Worm (Caenorhabditis elegans) whole organism, L1 larva: ENCODE data around the gene srh-218.

Experiments used
- F16B12.6 ChIP-seq: fragments of 150-350 bp; optimal IDR thresholded peaks from 2 replicates; lab custom pipeline; 2014; ENCODE audit warnings: missing biosample characterization, missing genetic modification characterization
- blmp-1 ChIP-seq: fragments of 150-350 bp; optimal IDR thresholded peaks from 2 replicates; lab custom pipeline; 2014; ENCODE audit warnings: missing biosample characterization, missing genetic modification characterization
- ceh-63 ChIP-seq: fragments of 200-800 bp; sonication (Bioruptor generic); optimal IDR thresholded peaks from 2 replicates; lab custom pipeline; 2018; ENCODE audit warnings: mild to moderate bottlenecking, missing genetic modification characterization, missing compliant biosample characterization
- egl-27 ChIP-seq, 2 experiments: fragments of 150-350 bp in 1 of 2; sonication (generic microtip); optimal IDR thresholded peaks; 3 replicates each; lab custom pipeline; 2017 to 2018; ENCODE audit warnings: missing biosample characterization in 2 of 2, missing genetic modification characterization in 2 of 2, missing genetic modification reagents in 2 of 2
- elt-3 ChIP-seq, 6 experiments: fragments of 150-350 bp in 1 of 6; sonication (generic microtip); optimal IDR thresholded peaks; 2 replicates each; lab custom pipeline; 2017 to 2018; ENCODE audit warnings: missing biosample characterization in 6 of 6, missing genetic modification characterization in 6 of 6, inconsistent platforms in 1 of 6
- jun-1 ChIP-seq: fragments of 150-350 bp; optimal IDR thresholded peaks from 2 replicates; lab custom pipeline; 2014; ENCODE audit warnings: missing biosample characterization, missing genetic modification reagents, missing genetic modification characterization
- lin-15B ChIP-seq: fragments of 150-350 bp; sonication (generic microtip); optimal IDR thresholded peaks from 3 replicates; lab custom pipeline; 2014; ENCODE audit warnings: missing biosample characterization, missing genetic modification characterization
- nhr-11 ChIP-seq: fragments of 150-350 bp; optimal IDR thresholded peaks from 2 replicates; lab custom pipeline; 2014; ENCODE audit warnings: missing biosample characterization, missing genetic modification characterization
- nhr-237 ChIP-seq: fragments of 150-350 bp; optimal IDR thresholded peaks from 2 replicates; lab custom pipeline; 2014; ENCODE audit warnings: missing biosample characterization, missing genetic modification characterization
- nhr-77 ChIP-seq: fragments of 150-350 bp; optimal IDR thresholded peaks from 2 replicates; lab custom pipeline; 2014; ENCODE audit warnings: missing biosample characterization, missing genetic modification characterization
- snpc-4 ChIP-seq: fragments of 150-350 bp; optimal IDR thresholded peaks from 2 replicates; lab custom pipeline; 2014; ENCODE audit warnings: missing biosample characterization, missing genetic modification characterization

ce11 chrV:15448865-15449264 is 44.9 kb upstream of the srh-218 start, which contains the start of gene T26H5.14:
- TF ChIP-seq elt-3 (tag; optimal IDR thresholded peaks at IDR 0.05; lab: Kevin White, UChicago) (no peak), jun-1 (tag; lab: Kevin White, UChicago) (no peak), snpc-4 (tag; lab: Kevin White, UChicago) (no peak), ceh-63 (GFP tag; lab: Kevin White, UChicago) (no peak), nhr-11 (no peak), lin-15B (no peak), blmp-1 (tag; lab: Kevin White, UChicago) (no peak), nhr-237 (tag; lab: Kevin White, UChicago) (no peak), nhr-77 (no peak), egl-27 (tag; optimal IDR thresholded peaks at IDR 0.05; lab: Kevin White, UChicago) (no peak), F16B12.6 (tag; lab: Kevin White, UChicago) (no peak)
